Fruit fly (Drosophila melanogaster): Measurements from ENCODE around the gene CG34171.

dm6 chr2L:18364358-18364757, 14.0 kb upstream of the CG34171 start:
- no peak for TF ChIP-seq CG8478 (optimal IDR thresholded peaks at IDR 0.05)
- TF ChIP-seq CTCF (optimal IDR thresholded peaks at IDR 0.05) = no peak

Measured in S2 (cell line).